Worm (Caenorhabditis elegans) whole organism, L1 larva: ENCODE data around the gene ndua-7.

Source experiments
- nhr-12 ChIP-seq: sonication (generic microtip); optimal IDR thresholded peaks from 2 replicates; lab custom pipeline; 2017; ENCODE audit warnings: missing biosample characterization, missing genetic modification characterization
- nhr-76 ChIP-seq: sonication (generic microtip); optimal IDR thresholded peaks from 2 replicates; lab custom pipeline; 2017; ENCODE audit warnings: missing biosample characterization, missing genetic modification characterization
- unc-86 ChIP-seq: sonication (generic microtip); optimal IDR thresholded peaks from 2 replicates; lab custom pipeline; 2016; ENCODE audit warnings: missing genetic modification characterization, missing compliant biosample characterization

DNA sequence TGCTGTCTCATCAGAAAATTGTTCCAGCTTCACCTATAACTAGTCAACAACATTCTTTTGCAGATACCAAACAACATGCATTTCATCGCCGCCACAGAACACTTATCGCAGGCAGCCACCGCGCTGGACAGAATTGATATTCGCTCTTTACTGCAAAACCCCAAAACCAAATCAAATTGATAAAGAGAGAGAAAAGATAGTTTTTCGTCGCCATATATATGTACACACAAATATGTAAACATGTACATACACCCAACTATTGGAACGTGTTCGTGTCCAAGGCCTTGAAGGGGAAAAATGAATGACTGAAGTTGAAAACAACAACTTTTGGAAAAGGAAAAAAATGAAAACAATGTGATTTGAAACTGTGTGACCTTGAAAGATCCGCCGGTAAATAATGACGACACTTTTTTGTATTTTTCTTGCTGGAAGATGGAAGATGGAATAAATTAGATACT is 29.0 kb downstream of the ndua-7 start:
- TF ChIP-seq nhr-12 (no peak), unc-86 (tag; lab: Kevin White, UChicago) (no peak), nhr-76 (tag; lab: Kevin White, UChicago) (no peak)
